Fruit fly (Drosophila melanogaster) whole organism, prepupa: ENCODE measurements around the gene Blos2.

Experiments
- Blimp-1 ChIP-seq: fragments of 200-800 bp; sonication (Bioruptor generic); optimal IDR thresholded peaks from 3 replicates; lab custom pipeline; 2017; ENCODE audit warnings: missing biosample characterization, missing genetic modification characterization, mild to moderate bottlenecking, moderate library complexity, missing genetic modification reagents
- CG10631 ChIP-seq: fragments of 200-800 bp; sonication (Bioruptor generic); optimal IDR thresholded peaks from 2 replicates; lab custom pipeline; 2016; ENCODE audit warnings: missing biosample characterization, missing genetic modification characterization
- CG10669 ChIP-seq: fragments of 200-800 bp; sonication (Bioruptor generic); optimal IDR thresholded peaks from 3 replicates; lab custom pipeline; 2018; ENCODE audit warnings: missing biosample characterization, mild to moderate bottlenecking, missing genetic modification characterization, moderate library complexity
- CG11294 ChIP-seq: fragments of 200-800 bp; sonication (Bioruptor generic); IDR thresholded peaks from 2 replicates; pipeline ENCODE4 v1.3.6; 2022; ENCODE audit warnings: missing biosample characterization, missing genetic modification characterization
- CG11762 ChIP-seq: fragments of 200-800 bp; sonication (Bioruptor generic); optimal IDR thresholded peaks from 3 replicates; lab custom pipeline; 2016; ENCODE audit warnings: missing biosample characterization, missing genetic modification characterization; ENCODE audit not compliant: insufficient read depth
- CG11902 ChIP-seq: fragments of 200-800 bp; sonication (Bioruptor generic); optimal IDR thresholded peaks from 3 replicates; lab custom pipeline; 2016; ENCODE audit warnings: missing biosample characterization, missing genetic modification characterization
- CG15336 ChIP-seq: fragments of 200-800 bp; sonication (Bioruptor generic); IDR thresholded peaks from 2 replicates; pipeline ENCODE4 v1.3.6; 2022; ENCODE audit warnings: missing biosample characterization, missing genetic modification characterization
- CG16779 ChIP-seq: fragments of 200-800 bp; sonication (Bioruptor generic); optimal IDR thresholded peaks from 3 replicates; lab custom pipeline; 2017; ENCODE audit warnings: missing biosample characterization, mild to moderate bottlenecking, missing genetic modification characterization
- CG3032 ChIP-seq: fragments of 200-800 bp; optimal IDR thresholded peaks from 2 replicates; lab custom pipeline; 2019; ENCODE audit warnings: missing biosample characterization, mild to moderate bottlenecking, missing genetic modification characterization, moderate library complexity
- CG31627 ChIP-seq: fragments of 200-800 bp; sonication (Bioruptor generic); optimal IDR thresholded peaks from 3 replicates; lab custom pipeline; 2016; ENCODE audit warnings: missing biosample characterization, missing genetic modification characterization
- CG32006 ChIP-seq: fragments of 200-800 bp; sonication (Bioruptor generic); optimal IDR thresholded peaks from 3 replicates; lab custom pipeline; 2017; ENCODE audit warnings: missing biosample characterization, mild to moderate bottlenecking, missing genetic modification characterization
- CG34406 ChIP-seq: fragments of 200-800 bp; sonication (Bioruptor generic); optimal IDR thresholded peaks from 3 replicates; lab custom pipeline; 2016; ENCODE audit warnings: missing biosample characterization, missing genetic modification characterization
- CG3919 ChIP-seq: fragments of 200-800 bp; sonication (Bioruptor generic); optimal IDR thresholded peaks from 3 replicates; lab custom pipeline; 2016; ENCODE audit warnings: missing biosample characterization, missing genetic modification characterization
- CG4318 ChIP-seq: fragments of 200-800 bp; sonication (Bioruptor generic); optimal IDR thresholded peaks from 3 replicates; lab custom pipeline; 2017; ENCODE audit warnings: missing biosample characterization, mild to moderate bottlenecking, missing genetic modification characterization
- CG6163 ChIP-seq: fragments of 200-800 bp; sonication (Bioruptor generic); IDR thresholded peaks from 3 replicates; pipeline ENCODE4 v1.3.6; 2022; ENCODE audit warnings: missing biosample characterization, missing genetic modification characterization
- CG6792 ChIP-seq: fragments of 200-800 bp; sonication (Bioruptor generic); optimal IDR thresholded peaks from 3 replicates; lab custom pipeline; 2016; ENCODE audit warnings: missing biosample characterization, missing genetic modification characterization
- CG7368 ChIP-seq: fragments of 200-800 bp; sonication (Bioruptor generic); optimal IDR thresholded peaks from 3 replicates; lab custom pipeline; 2016; ENCODE audit warnings: missing biosample characterization, missing genetic modification characterization
- CG8119 ChIP-seq: fragments of 200-800 bp; sonication (Bioruptor generic); IDR thresholded peaks from 3 replicates; pipeline ENCODE4 v1.3.6; 2022; ENCODE audit warnings: missing biosample characterization, missing genetic modification characterization
- CG8319 ChIP-seq: fragments of 200-800 bp; sonication (Bioruptor generic); optimal IDR thresholded peaks from 3 replicates; lab custom pipeline; 2016; ENCODE audit warnings: missing biosample characterization, missing genetic modification characterization
- CG9139 ChIP-seq: fragments of 200-800 bp; sonication (Bioruptor generic); optimal IDR thresholded peaks from 3 replicates; lab custom pipeline; 2017; ENCODE audit warnings: missing biosample characterization, mild to moderate bottlenecking, missing genetic modification characterization
- Eip75B ChIP-seq: fragments of 200-800 bp; sonication (Bioruptor generic); optimal IDR thresholded peaks from 3 replicates; lab custom pipeline; 2016; ENCODE audit warnings: missing biosample characterization, missing genetic modification characterization
- Eip78C ChIP-seq: fragments of 200-800 bp; sonication (Bioruptor generic); peaks from one replicate; lab custom pipeline; 2016; ENCODE audit warnings: missing biosample characterization, missing genetic modification characterization
- Eip93F ChIP-seq: fragments of 200-800 bp; sonication (Bioruptor generic); optimal IDR thresholded peaks from 2 replicates; lab custom pipeline; 2016; ENCODE audit warnings: missing biosample characterization, mild to moderate bottlenecking, missing genetic modification characterization
- Ets21C ChIP-seq: fragments of 200-800 bp; sonication (Bioruptor generic); optimal IDR thresholded peaks from 3 replicates; lab custom pipeline; 2016; ENCODE audit warnings: missing biosample characterization, missing genetic modification characterization
- Ets96B ChIP-seq: fragments of 200-800 bp; optimal IDR thresholded peaks from 2 replicates; lab custom pipeline; 2019; ENCODE audit warnings: missing biosample characterization, mild to moderate bottlenecking, missing genetic modification characterization, moderate library complexity
- Gug ChIP-seq: fragments of 200-800 bp; sonication (Bioruptor generic); IDR thresholded peaks from 2 replicates; pipeline ENCODE4 v1.3.6; 2022; ENCODE audit warnings: missing biosample characterization, missing genetic modification characterization
- Hr38 ChIP-seq: sonication (Bioruptor generic); optimal IDR thresholded peaks from 2 replicates; lab custom pipeline; 2016; ENCODE audit warnings: missing biosample characterization, missing genetic modification characterization
- Hr39 ChIP-seq: fragments of 200-800 bp; sonication (Bioruptor generic); optimal IDR thresholded peaks from 2 replicates; lab custom pipeline; 2016; ENCODE audit warnings: missing biosample characterization, missing genetic modification characterization
- Hr4 ChIP-seq: fragments of 200-800 bp; sonication (Bioruptor generic); optimal IDR thresholded peaks from 3 replicates; lab custom pipeline; 2016; ENCODE audit warnings: missing biosample characterization, missing genetic modification characterization
- Lpt ChIP-seq: fragments of 200-800 bp; sonication (Bioruptor generic); optimal IDR thresholded peaks from 3 replicates; lab custom pipeline; 2016; ENCODE audit warnings: missing biosample characterization, missing genetic modification characterization
- Met ChIP-seq: fragments of 200-800 bp; sonication (Bioruptor generic); optimal IDR thresholded peaks from 3 replicates; lab custom pipeline; 2016; ENCODE audit warnings: missing biosample characterization, missing genetic modification characterization
- OdsH ChIP-seq: fragments of 200-800 bp; sonication (Bioruptor generic); optimal IDR thresholded peaks from 3 replicates; lab custom pipeline; 2016; ENCODE audit warnings: missing biosample characterization, missing genetic modification characterization
- Smox ChIP-seq: fragments of 200-800 bp; sonication (Bioruptor generic); optimal IDR thresholded peaks from 3 replicates; lab custom pipeline; 2016; ENCODE audit warnings: missing biosample characterization, missing genetic modification characterization
- Sox102F ChIP-seq: fragments of 200-800 bp; sonication (Bioruptor generic); optimal IDR thresholded peaks from 2 replicates; lab custom pipeline; 2016; ENCODE audit warnings: missing biosample characterization, mild to moderate bottlenecking, missing genetic modification characterization
- Sox14 ChIP-seq: fragments of 200-800 bp; sonication (Bioruptor generic); optimal IDR thresholded peaks from 3 replicates; lab custom pipeline; 2016; ENCODE audit warnings: missing biosample characterization, missing genetic modification characterization
- Sox15 ChIP-seq: fragments of 200-800 bp; sonication (Bioruptor generic); optimal IDR thresholded peaks from 3 replicates; lab custom pipeline; 2016; ENCODE audit warnings: missing biosample characterization, missing genetic modification characterization
- achi ChIP-seq: fragments of 200-800 bp; sonication (Bioruptor generic); optimal IDR thresholded peaks from 3 replicates; lab custom pipeline; 2016; ENCODE audit warnings: missing biosample characterization, missing genetic modification characterization
- acj6 ChIP-seq: fragments of 200-800 bp; sonication (Bioruptor generic); optimal IDR thresholded peaks from 3 replicates; lab custom pipeline; 2016; ENCODE audit warnings: missing biosample characterization, missing genetic modification characterization
- cyc ChIP-seq: fragments of 200-800 bp; sonication (Bioruptor generic); optimal IDR thresholded peaks from 3 replicates; lab custom pipeline; 2016; ENCODE audit warnings: missing biosample characterization, missing genetic modification characterization
- dac ChIP-seq: fragments of 200-800 bp; sonication (Bioruptor generic); optimal IDR thresholded peaks from 2 replicates; lab custom pipeline; 2017; ENCODE audit warnings: missing biosample characterization, mild to moderate bottlenecking, missing genetic modification characterization
- dsx ChIP-seq: fragments of 200-800 bp; optimal IDR thresholded peaks from 3 replicates; lab custom pipeline; 2019; ENCODE audit warnings: missing biosample characterization, mild to moderate bottlenecking, missing genetic modification characterization, moderate library complexity; ENCODE audit not compliant: poor library complexity, severe bottlenecking
- eg ChIP-seq: fragments of 200-800 bp; sonication (Bioruptor generic); IDR thresholded peaks from 3 replicates; pipeline ENCODE4 v1.3.6; 2022; ENCODE audit warnings: missing biosample characterization, missing genetic modification characterization
- esn ChIP-seq: fragments of 200-800 bp; sonication (Bioruptor generic); optimal IDR thresholded peaks from 2 replicates; lab custom pipeline; 2016; ENCODE audit warnings: missing biosample characterization, mild to moderate bottlenecking, missing genetic modification characterization, moderate library complexity
- fd85E ChIP-seq: fragments of 200-800 bp; sonication (Bioruptor generic); optimal IDR thresholded peaks from 3 replicates; lab custom pipeline; 2016; ENCODE audit warnings: missing biosample characterization, missing genetic modification characterization
- fkh ChIP-seq: fragments of 200-800 bp; sonication (Bioruptor generic); optimal IDR thresholded peaks from 3 replicates; lab custom pipeline; 2017; ENCODE audit warnings: missing biosample characterization, mild to moderate bottlenecking, missing genetic modification characterization, moderate library complexity
- lz ChIP-seq: fragments of 200-800 bp; sonication (Bioruptor generic); optimal IDR thresholded peaks from 3 replicates; lab custom pipeline; 2016; ENCODE audit warnings: missing biosample characterization, missing genetic modification characterization
- net ChIP-seq: fragments of 200-800 bp; sonication (Bioruptor generic); optimal IDR thresholded peaks from 3 replicates; lab custom pipeline; 2016; ENCODE audit warnings: missing biosample characterization, missing genetic modification characterization
- pdm3 ChIP-seq: fragments of 200-800 bp; sonication (Bioruptor generic); optimal IDR thresholded peaks from 3 replicates; lab custom pipeline; 2016; ENCODE audit warnings: missing biosample characterization, missing genetic modification characterization
- spab ChIP-seq: fragments of 200-800 bp; sonication (Bioruptor generic); optimal IDR thresholded peaks from 2 replicates; lab custom pipeline; 2017; ENCODE audit warnings: missing biosample characterization, mild to moderate bottlenecking, missing genetic modification characterization, missing genetic modification reagents
- ss ChIP-seq, 2 experiments: fragments of 200-800 bp; sonication (Bioruptor generic); optimal IDR thresholded peaks; 2 replicates in 1 of 2; 3 replicates in 1 of 2; lab custom pipeline; 2017 to 2018; ENCODE audit warnings: mild to moderate bottlenecking in 2 of 2, missing biosample characterization in 2 of 2, missing genetic modification characterization in 2 of 2, moderate library complexity in 1 of 2
- svp ChIP-seq: fragments of 200-800 bp; sonication (Bioruptor generic); peaks from one replicate; lab custom pipeline; 2016; ENCODE audit warnings: missing biosample characterization, missing genetic modification characterization
- topi ChIP-seq: fragments of 200-800 bp; sonication (Bioruptor generic); optimal IDR thresholded peaks from 3 replicates; lab custom pipeline; 2016; ENCODE audit warnings: missing biosample characterization, missing genetic modification characterization
- vri ChIP-seq: fragments of 200-800 bp; sonication (Bioruptor generic); optimal IDR thresholded peaks from 3 replicates; lab custom pipeline; 2016; ENCODE audit warnings: missing biosample characterization, mild to moderate bottlenecking, missing genetic modification characterization

The Blos2 gene

DNA sequence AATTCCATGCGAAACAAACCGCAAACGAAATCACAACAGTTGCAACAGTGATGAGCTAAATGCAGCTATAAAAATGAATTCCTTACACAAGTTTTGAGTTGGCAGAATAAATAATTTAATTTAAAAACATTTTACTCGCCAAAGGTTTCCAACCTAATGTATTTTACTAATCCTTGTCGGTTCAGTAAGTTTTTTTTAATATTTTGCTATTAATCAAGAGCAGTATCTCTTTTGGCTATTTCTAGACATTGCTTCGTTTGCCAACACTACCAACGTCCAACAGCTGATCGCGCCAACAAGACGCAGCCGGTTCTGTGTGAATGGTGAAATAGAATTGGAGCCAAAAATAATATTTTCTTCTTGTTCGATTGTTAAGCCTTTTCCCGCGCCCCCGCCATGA lies 3.3 kb downstream of the Blos2 start, which contains the start of the genes CG32075, CG45101 and SuUR:
Gene CG32075 (minus strand): TSS at position 253 of the 400 bp plus-strand sequence.
Gene CG45101 (plus strand): TSS at position 303 of the 400 bp plus-strand sequence.
Gene SuUR (plus strand): TSS at position 303 of the 400 bp plus-strand sequence.
- TF ChIP-seq esn (GFP tag; lab: Kevin White, UChicago) = peak; percentile 92
- peak; percentile 82 for TF ChIP-seq Sox15 (GFP tag; lab: Kevin White, UChicago)
- TF ChIP-seq achi (GFP tag; lab: Kevin White, UChicago) = peak; percentile 83
- TF ChIP-seq Met (GFP tag; lab: Kevin White, UChicago) = peak; percentile 87
- peak; percentile 92 for TF ChIP-seq CG31627 (GFP tag; lab: Kevin White, UChicago)
- TF ChIP-seq acj6 (GFP tag; lab: Kevin White, UChicago) = peak; percentile 88
- peak; percentile 88; the same call in 2 of the 3 replicates for TF ChIP-seq eg (GFP tag; lab: Robert Waterston, UW)
- no peak for TF ChIP-seq CG9139
- peak; percentile 81 for TF ChIP-seq CG8319 (GFP tag; lab: Kevin White, UChicago)
- peak; percentile 66 for TF ChIP-seq CG11762 (GFP tag; lab: Kevin White, UChicago)
- peak; percentile 7 to 67 for TF ChIP-seq ss (GFP tag; optimal IDR thresholded peaks at IDR 0.05; lab: Kevin White, UChicago)
- TF ChIP-seq Smox (GFP tag; lab: Kevin White, UChicago) = no peak
- TF ChIP-seq CG3032 (tag; lab: Kevin White, UChicago) = peak; percentile 78
- TF ChIP-seq CG32006 (GFP tag; lab: Kevin White, UChicago) = peak; percentile 82
- TF ChIP-seq Blimp-1 (GFP tag; lab: Kevin White, UChicago) = no peak
- TF ChIP-seq Sox14 (GFP tag; lab: Kevin White, UChicago) = peak; percentile 89
- no peak for TF ChIP-seq fd85E (GFP tag; lab: Kevin White, UChicago)
- peak; percentile 89 for TF ChIP-seq CG10631 (GFP tag; lab: Kevin White, UChicago)
- peak; percentile 66 for TF ChIP-seq dsx
- peak; percentile 81 for TF ChIP-seq Sox102F (GFP tag; lab: Kevin White, UChicago)
- peak; percentile 73 for TF ChIP-seq net (GFP tag; lab: Kevin White, UChicago)
- peak; percentile 43 for TF ChIP-seq fkh (GFP tag; lab: Kevin White, UChicago)
- peak; percentile 86 for TF ChIP-seq topi (GFP tag; lab: Kevin White, UChicago)
- TF ChIP-seq spab (GFP tag; lab: Kevin White, UChicago) = peak; percentile 31
- TF ChIP-seq Eip93F (GFP tag; lab: Kevin White, UChicago) = peak; percentile 38
- peak; percentile 79 for TF ChIP-seq Gug (GFP tag; lab: Robert Waterston, UW)
- TF ChIP-seq CG4318 (GFP tag; lab: Kevin White, UChicago) = peak; percentile 68
- no peak for TF ChIP-seq svp (GFP tag; lab: Kevin White, UChicago)
- peak; percentile 89 for TF ChIP-seq cyc
- TF ChIP-seq dac (GFP tag; lab: Kevin White, UChicago) = peak; percentile 52
- TF ChIP-seq Hr38 (GFP tag; lab: Kevin White, UChicago) = peak; percentile 65
- TF ChIP-seq Hr39 = peak; percentile 92
- TF ChIP-seq CG7368 (GFP tag; lab: Kevin White, UChicago) = peak; percentile 68
- TF ChIP-seq lz (GFP tag; lab: Kevin White, UChicago) = peak; percentile 91
- peak; percentile 75 for TF ChIP-seq CG15336 (GFP tag; lab: Robert Waterston, UW)
- peak; percentile 88 for TF ChIP-seq Hr4 (GFP tag; lab: Kevin White, UChicago)
- TF ChIP-seq CG11902 (GFP tag; lab: Kevin White, UChicago) = peak; percentile 73
- peak; percentile 80; the same call in 1 of the 2 replicates for TF ChIP-seq CG11294
- peak; percentile 56 for TF ChIP-seq Lpt
- no peak for TF ChIP-seq CG16779 (tag; lab: Kevin White, UChicago)
- peak; percentile 75 for TF ChIP-seq CG10669 (GFP tag; lab: Kevin White, UChicago)
- peak; percentile 90 for TF ChIP-seq pdm3 (GFP tag; lab: Kevin White, UChicago)
- TF ChIP-seq CG34406 (GFP tag; lab: Kevin White, UChicago) = peak; percentile 82
- TF ChIP-seq CG3919 (GFP tag; lab: Kevin White, UChicago) = peak; percentile 76
- TF ChIP-seq OdsH (GFP tag; lab: Kevin White, UChicago) = peak; percentile 89
- TF ChIP-seq CG8119 (GFP tag; lab: Robert Waterston, UW) = peak; percentile 60; the same call in 2 of the 3 replicates
- TF ChIP-seq Ets96B (tag; lab: Kevin White, UChicago) = peak; percentile 75
- TF ChIP-seq Eip75B (GFP tag; lab: Kevin White, UChicago) = peak; percentile 83
- TF ChIP-seq Ets21C (GFP tag; lab: Kevin White, UChicago) = peak; percentile 85
- TF ChIP-seq CG6163 (GFP tag; lab: Robert Waterston, UW) = peak; percentile 70
- peak; percentile 92 for TF ChIP-seq Eip78C (GFP tag; lab: Kevin White, UChicago)
- peak; percentile 80 for TF ChIP-seq CG6792 (GFP tag; lab: Kevin White, UChicago)
- peak; percentile 73 for TF ChIP-seq vri
